Worm (Caenorhabditis elegans): ENCODE results near the gene bicd-1.

Gene bicd-1

DNA sequence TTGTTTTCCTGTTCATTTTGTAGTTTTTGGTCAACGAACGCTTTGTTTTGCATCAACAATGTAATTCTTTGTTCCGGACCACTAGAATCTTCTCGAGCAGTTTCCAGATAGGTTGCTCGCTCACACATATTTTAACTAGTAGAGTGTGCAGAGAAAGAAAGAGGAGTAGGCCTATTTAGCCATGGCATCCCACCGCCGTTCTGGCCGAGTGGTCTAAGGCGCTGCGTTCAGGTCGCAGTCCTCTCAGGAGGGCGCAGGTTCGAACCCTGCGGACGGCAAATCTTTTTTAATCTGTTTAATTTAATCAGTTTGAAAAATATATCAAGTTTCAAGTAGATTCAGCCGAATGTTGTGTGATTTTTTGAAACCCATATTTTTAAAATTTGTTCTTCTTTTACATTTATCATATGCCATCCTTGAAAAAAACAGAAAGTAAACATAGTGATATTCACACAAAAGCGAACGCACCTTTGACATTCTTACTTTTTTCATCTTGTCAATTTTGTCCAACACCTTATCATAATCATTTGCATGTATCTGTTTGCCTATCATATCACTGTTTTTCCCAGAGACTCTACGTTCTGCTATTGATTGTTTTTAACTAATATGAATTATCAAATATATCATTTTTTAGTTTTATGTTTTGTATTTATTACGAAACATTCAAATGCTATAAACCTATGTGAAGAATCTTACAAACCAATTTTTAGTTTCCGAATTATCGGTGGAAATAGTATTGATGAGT lies 15.3 kb downstream of the bicd-1 start, which contains the start of gene try-3:
TSS of gene try-3 (plus strand) at position 532 of the 745 bp plus-strand sequence.
- TF ChIP-seq lin-39 (tag; optimal IDR thresholded peaks at IDR 0.05): no peak
- no peak for TF ChIP-seq nhr-23 (tag; optimal IDR thresholded peaks at IDR 0.05)
- TF ChIP-seq nhr-129 (tag; optimal IDR thresholded peaks at IDR 0.05): peak; percentile 73
- peak; percentile 19 for TF ChIP-seq nhr-25 (tag; optimal IDR thresholded peaks at IDR 0.05)
- no peak for TF ChIP-seq nhr-10 (tag; optimal IDR thresholded peaks at IDR 0.05)
- TF ChIP-seq elt-3 (tag; optimal IDR thresholded peaks at IDR 0.05): no peak
- TF ChIP-seq elt-1 (tag; optimal IDR thresholded peaks at IDR 0.05): no peak
- TF ChIP-seq zag-1 (tag; optimal IDR thresholded peaks at IDR 0.05): peak; percentile 26
- no peak for TF ChIP-seq ceh-16 (tag; optimal IDR thresholded peaks at IDR 0.05)
- TF ChIP-seq nhr-77 (tag; optimal IDR thresholded peaks at IDR 0.05): no peak
- peak; percentile 78 for TF ChIP-seq crh-2 (tag; optimal IDR thresholded peaks at IDR 0.05)
- TF ChIP-seq Y55F3AM.14 (GFP tag; optimal IDR thresholded peaks at IDR 0.05): peak; percentile 24
- TF ChIP-seq lin-11 (tag; optimal IDR thresholded peaks at IDR 0.05): peak; percentile 56
- no peak for TF ChIP-seq nhr-11 (tag; optimal IDR thresholded peaks at IDR 0.05)
- TF ChIP-seq gmeb-1 (tag; optimal IDR thresholded peaks at IDR 0.05): peak; percentile 56
- peak; percentile 12 for TF ChIP-seq blmp-1 (tag; optimal IDR thresholded peaks at IDR 0.05; ENCODE audit: insufficient read depth)
- no peak for TF ChIP-seq alr-1 (tag; optimal IDR thresholded peaks at IDR 0.05)
- peak; percentile 70 for TF ChIP-seq sma-9 (GFP tag; optimal IDR thresholded peaks at IDR 0.05)
- TF ChIP-seq sma-9 (tag; optimal IDR thresholded peaks at IDR 0.05): no peak
- no peak for TF ChIP-seq ama-1 (optimal IDR thresholded peaks at IDR 0.05)
- TF ChIP-seq fos-1 (tag; optimal IDR thresholded peaks at IDR 0.05): peak; percentile 33
- no peak for TF ChIP-seq mab-5 (tag; optimal IDR thresholded peaks at IDR 0.05)
- no peak for TF ChIP-seq mbf-1 (tag; optimal IDR thresholded peaks at IDR 0.05)
- TF ChIP-seq sma-3 (GFP tag; optimal IDR thresholded peaks at IDR 0.05): peak; percentile 64
- no peak for TF ChIP-seq peb-1 (tag; optimal IDR thresholded peaks at IDR 0.05)
- peak; percentile 15 for TF ChIP-seq nhr-21 (tag; optimal IDR thresholded peaks at IDR 0.05)
- TF ChIP-seq lin-13 (GFP tag; optimal IDR thresholded peaks at IDR 0.05): peak; percentile 72
- TF ChIP-seq nhr-6 (tag; optimal IDR thresholded peaks at IDR 0.05): no peak
- no peak for TF ChIP-seq sem-4 (tag; optimal IDR thresholded peaks at IDR 0.05)
- peak; percentile 69 for TF ChIP-seq unc-55 (GFP tag; optimal IDR thresholded peaks at IDR 0.05)
- TF ChIP-seq nhr-12 (tag; optimal IDR thresholded peaks at IDR 0.05): no peak
- peak; percentile 61 for TF ChIP-seq F13H6.1 (tag; optimal IDR thresholded peaks at IDR 0.05)
- no peak for TF ChIP-seq skn-1 (tag; optimal IDR thresholded peaks at IDR 0.05)
- peak; percentile 21 for TF ChIP-seq egl-27 (tag; optimal IDR thresholded peaks at IDR 0.05)
- TF ChIP-seq ztf-11 (tag; optimal IDR thresholded peaks at IDR 0.05): no peak
- TF ChIP-seq ztf-1 (GFP tag; conservative IDR thresholded peaks at IDR 0.05): no peak
- TF ChIP-seq lsy-2 (tag; optimal IDR thresholded peaks at IDR 0.05): peak; percentile 44 to 70
- TF ChIP-seq dmd-4 (tag; optimal IDR thresholded peaks at IDR 0.05): no peak
- peak in 1 of 2 experiments; percentile 60 for TF ChIP-seq mdl-1 (tag; optimal IDR thresholded peaks at IDR 0.05)
- TF ChIP-seq unc-39 (tag; optimal IDR thresholded peaks at IDR 0.05): no peak
- no peak for TF ChIP-seq R02D3.7 (tag; optimal IDR thresholded peaks at IDR 0.05)
- TF ChIP-seq snpc-4 (tag; optimal IDR thresholded peaks at IDR 0.05): no peak
- no peak for TF ChIP-seq aly-2 (tag; optimal IDR thresholded peaks at IDR 0.05)
- TF ChIP-seq C34F6.9 (tag; optimal IDR thresholded peaks at IDR 0.05): peak; percentile 77
- no peak for TF ChIP-seq ZK546.5 (tag; optimal IDR thresholded peaks at IDR 0.05)
- no peak for TF ChIP-seq ceh-82 (tag; optimal IDR thresholded peaks at IDR 0.05)
- TF ChIP-seq unc-62 (GFP tag; optimal IDR thresholded peaks at IDR 0.05): no peak
- TF ChIP-seq ztf-4 (tag; optimal IDR thresholded peaks at IDR 0.05): peak; percentile 34
- TF ChIP-seq nhr-237 (tag; optimal IDR thresholded peaks at IDR 0.05): no peak
